Fruit fly (Drosophila melanogaster) whole organism: Measurements from ENCODE around the gene CG15283.
A peak's percentile ranks its signal among the peaks of the same experiment; 100 is the strongest.

ENCODE experiments used
- CG8478 ChIP-seq: fragments of >200 bp; optimal IDR thresholded peaks from 2 replicates; lab custom pipeline; 2018; ENCODE audit warnings: inconsistent platforms
- Dll ChIP-seq: fragments of >200 bp; optimal IDR thresholded peaks from 2 replicates; lab custom pipeline; 2017
- EcR ChIP-seq, 2 experiments: fragments of >200 bp; optimal IDR thresholded peaks; 2 replicates each; lab custom pipeline; 2017; ENCODE audit warnings: missing biosample characterization in 2 of 2, missing genetic modification characterization in 2 of 2, missing genetic modification reagents in 2 of 2
- pan ChIP-seq: fragments of >200 bp; optimal IDR thresholded peaks from 2 replicates; lab custom pipeline; 2017
- psq ChIP-seq: fragments of >200 bp; optimal IDR thresholded peaks from 2 replicates; lab custom pipeline; 2017
- usp ChIP-seq: fragments of >200 bp; optimal IDR thresholded peaks from 2 replicates; lab custom pipeline; 2017; ENCODE audit warnings: missing biosample characterization, missing genetic modification characterization, mixed read lengths

Gene CG15283

DNA sequence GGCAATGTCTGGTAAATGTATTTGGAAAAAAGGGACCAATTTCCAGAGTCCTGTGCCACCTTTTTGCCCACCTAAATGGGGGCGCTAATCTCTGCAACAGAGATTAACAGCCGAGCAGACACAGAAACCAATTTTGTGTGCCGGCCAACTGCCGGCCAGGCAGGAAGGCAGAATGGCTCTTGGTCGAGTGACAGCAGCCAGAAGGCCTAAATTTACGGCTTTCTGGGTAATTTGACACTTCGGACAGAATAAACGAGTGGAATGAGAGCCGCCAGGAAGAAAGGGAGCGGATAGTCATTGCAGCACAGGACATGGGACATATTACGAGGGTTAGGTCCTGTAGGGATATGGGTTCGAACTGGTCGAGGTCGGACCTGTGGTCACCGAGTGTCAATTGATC, 19.3 kb downstream of the CG15283 start:
- TF ChIP-seq EcR (GFP tag; optimal IDR thresholded peaks at IDR 0.05; lab: Kevin White, UChicago) (no peak), Dll (no peak), pan (lab: Kevin White, UChicago) (no peak), psq (no peak), usp (no peak), CG8478 (no peak)

- TF ChIP-seq pan (lab: Kevin White, UChicago) (no peak), CG8478 (no peak), Dll (no peak), usp (no peak), EcR (GFP tag; optimal IDR thresholded peaks at IDR 0.05; lab: Kevin White, UChicago) (no peak), psq (no peak)
Observed at dm6 chr2L:14430138-14430815, 20.4 kb downstream of the CG15283 start.

DNA sequence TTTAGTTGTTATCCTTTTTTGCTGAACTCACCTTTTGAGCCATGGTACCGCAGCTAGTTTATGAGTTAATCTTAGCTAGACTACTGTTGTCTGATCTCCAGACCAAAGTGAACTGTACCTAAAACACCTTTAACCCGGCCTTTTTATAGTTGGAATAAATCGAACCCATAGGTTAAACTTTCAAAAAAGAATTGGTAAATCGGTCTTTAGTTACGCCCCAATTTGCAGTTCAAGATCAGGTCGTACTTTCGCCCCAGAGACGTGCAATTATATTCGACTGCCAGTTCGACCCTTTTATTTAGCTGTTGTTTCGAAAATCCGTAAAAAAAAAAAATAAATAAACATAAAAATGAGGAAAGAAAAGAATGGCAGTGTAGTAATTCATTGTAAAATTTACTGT, 25.6 kb downstream of the CG15283 start, which contains the start of gene Cpr35B:
Gene Cpr35B, minus strand, starts transcription at position 101 of the 400 bp plus-strand sequence.
- TF ChIP-seq EcR (GFP tag; optimal IDR thresholded peaks at IDR 0.05; lab: Kevin White, UChicago) (no peak), usp (no peak), CG8478 (no peak), pan (lab: Kevin White, UChicago) (no peak), psq (no peak), Dll (no peak)

DNA sequence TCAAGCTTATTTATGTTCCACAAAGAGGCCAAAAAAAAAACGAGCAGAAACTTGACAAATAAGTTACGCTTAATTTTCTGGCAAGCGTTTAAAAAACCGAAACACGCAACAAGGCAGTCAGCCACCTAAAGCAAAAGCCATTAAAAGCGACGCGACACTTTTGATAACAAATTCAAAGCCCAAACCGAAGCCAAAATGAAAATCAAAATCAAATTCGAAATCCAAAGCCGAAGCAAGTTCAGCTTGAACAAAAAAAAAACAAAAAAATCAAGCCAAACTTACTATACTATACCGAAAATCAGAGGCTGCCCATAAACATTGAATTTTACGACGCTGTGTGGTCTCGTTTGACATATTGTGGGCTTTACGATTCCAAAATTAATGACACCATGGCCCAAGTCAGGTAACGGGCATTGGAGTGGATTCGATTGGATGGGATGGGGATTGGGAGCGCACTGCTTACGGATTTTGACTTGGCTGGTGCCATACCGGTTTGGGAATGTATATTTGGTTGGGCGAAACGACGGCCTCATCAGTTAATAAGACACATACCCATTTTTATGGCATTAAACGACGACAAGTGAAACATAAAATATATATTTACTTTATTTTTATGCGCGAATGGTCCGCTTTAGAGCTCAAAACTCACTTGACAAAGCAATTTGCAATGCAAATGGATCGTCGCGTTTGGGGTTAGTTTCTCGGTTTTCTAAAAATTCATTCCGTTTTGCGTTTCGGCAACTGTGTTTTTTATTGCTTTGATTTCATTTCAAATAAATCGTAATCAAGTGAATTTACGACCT, 28.5 kb downstream of the CG15283 start:
- TF ChIP-seq CG8478 (no peak), Dll (no peak), EcR (GFP tag; optimal IDR thresholded peaks at IDR 0.05; lab: Kevin White, UChicago) (no peak), psq (no peak), usp (no peak), pan (lab: Kevin White, UChicago) (no peak)

dm6 chr2L:14417231-14417630, 33.5 kb downstream of the CG15283 start, which contains the start of gene Pburs:
Gene Pburs, minus strand, starts transcription at chr2L:14417331.
- no peak for TF ChIP-seq pan (lab: Kevin White, UChicago)
- no peak for TF ChIP-seq CG8478
- TF ChIP-seq psq: no peak
- no peak for TF ChIP-seq usp
- no peak for TF ChIP-seq Dll
- TF ChIP-seq EcR (GFP tag; optimal IDR thresholded peaks at IDR 0.05; lab: Kevin White, UChicago): no peak

dm6 chr2L:14414291-14414893, 36.3 kb downstream of the CG15283 start:
- TF ChIP-seq psq: no peak
- TF ChIP-seq Dll: no peak
- no peak for TF ChIP-seq pan (lab: Kevin White, UChicago)

DNA sequence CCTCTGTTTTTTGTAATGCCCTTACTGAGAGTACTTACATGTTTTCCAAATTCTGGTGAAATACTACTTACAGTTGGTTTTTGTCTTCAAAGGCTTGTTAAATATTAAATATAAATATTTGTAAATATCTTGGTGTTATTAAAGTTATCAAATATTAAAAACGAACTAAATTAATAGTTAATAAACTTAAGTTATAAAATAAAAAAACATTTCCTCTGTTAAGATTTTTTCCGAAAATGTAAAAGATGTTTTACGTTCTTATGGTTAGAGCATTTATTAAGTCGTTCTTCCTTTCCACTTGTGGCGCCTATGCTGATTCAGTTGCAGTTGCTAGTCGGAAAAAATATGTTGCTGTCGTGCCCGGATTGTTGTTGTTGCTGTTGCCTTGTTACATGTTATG, 37.3 kb downstream of the CG15283 start:
- no peak for TF ChIP-seq Dll
- TF ChIP-seq pan (lab: Kevin White, UChicago): no peak
- TF ChIP-seq EcR (GFP tag; optimal IDR thresholded peaks at IDR 0.05; lab: Kevin White, UChicago): no peak
- TF ChIP-seq psq: no peak
- no peak for TF ChIP-seq CG8478
- TF ChIP-seq usp: no peak

dm6 chr2L:14411102-14411501, 39.6 kb downstream of the CG15283 start:
- no peak for TF ChIP-seq Dll
- TF ChIP-seq EcR (GFP tag; optimal IDR thresholded peaks at IDR 0.05; lab: Kevin White, UChicago): no peak
- TF ChIP-seq CG8478: no peak
- no peak for TF ChIP-seq pan (lab: Kevin White, UChicago)
- TF ChIP-seq usp: no peak
- no peak for TF ChIP-seq psq

- no peak for TF ChIP-seq CG8478
- no peak for TF ChIP-seq psq
- TF ChIP-seq Dll: peak; percentile 83
- TF ChIP-seq pan (lab: Kevin White, UChicago): no peak
- TF ChIP-seq EcR (GFP tag; optimal IDR thresholded peaks at IDR 0.05; lab: Kevin White, UChicago): no peak
- no peak for TF ChIP-seq usp
Observed at dm6 chr2L:14410331-14410730, 40.4 kb downstream of the CG15283 start.

DNA sequence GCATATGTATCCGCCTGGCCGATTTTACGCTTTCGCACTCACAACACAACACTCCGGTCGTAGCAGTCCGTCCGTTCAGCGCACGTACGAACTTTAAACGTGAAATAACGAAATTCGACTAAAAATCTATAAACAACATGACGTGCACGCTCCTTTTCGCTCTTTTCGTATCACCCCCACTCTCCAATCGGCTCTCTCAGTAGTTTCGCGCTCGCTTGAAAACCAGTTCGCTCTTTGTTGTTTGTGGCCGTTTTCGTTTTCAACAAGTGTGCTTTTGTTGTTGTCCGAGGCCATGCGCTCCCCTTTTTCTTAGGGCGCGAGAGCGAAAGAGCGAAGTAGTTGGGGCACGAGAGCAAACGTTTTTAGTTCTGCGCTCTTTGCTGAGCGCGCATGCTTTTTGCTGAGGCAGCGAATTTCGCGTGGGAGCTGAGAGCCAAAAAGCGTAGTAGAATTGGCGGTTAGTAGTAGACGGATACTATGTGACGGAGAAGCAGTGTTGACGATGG, 41.2 kb downstream of the CG15283 start, which contains the start of gene elB:
Gene elB, minus strand, starts transcription at position 122 of the 506 bp plus-strand sequence.
- peak; percentile 98 for TF ChIP-seq Dll
- no peak for TF ChIP-seq CG8478
- TF ChIP-seq EcR (GFP tag; optimal IDR thresholded peaks at IDR 0.05; lab: Kevin White, UChicago): no peak

- TF ChIP-seq psq: no peak
- no peak for TF ChIP-seq EcR (GFP tag; optimal IDR thresholded peaks at IDR 0.05; lab: Kevin White, UChicago)
- no peak for TF ChIP-seq pan (lab: Kevin White, UChicago)
- TF ChIP-seq Dll: no peak
- TF ChIP-seq CG8478: no peak
- TF ChIP-seq usp: no peak
Observed at dm6 chr2L:14408383-14409004, 42.2 kb downstream of the CG15283 start.

DNA sequence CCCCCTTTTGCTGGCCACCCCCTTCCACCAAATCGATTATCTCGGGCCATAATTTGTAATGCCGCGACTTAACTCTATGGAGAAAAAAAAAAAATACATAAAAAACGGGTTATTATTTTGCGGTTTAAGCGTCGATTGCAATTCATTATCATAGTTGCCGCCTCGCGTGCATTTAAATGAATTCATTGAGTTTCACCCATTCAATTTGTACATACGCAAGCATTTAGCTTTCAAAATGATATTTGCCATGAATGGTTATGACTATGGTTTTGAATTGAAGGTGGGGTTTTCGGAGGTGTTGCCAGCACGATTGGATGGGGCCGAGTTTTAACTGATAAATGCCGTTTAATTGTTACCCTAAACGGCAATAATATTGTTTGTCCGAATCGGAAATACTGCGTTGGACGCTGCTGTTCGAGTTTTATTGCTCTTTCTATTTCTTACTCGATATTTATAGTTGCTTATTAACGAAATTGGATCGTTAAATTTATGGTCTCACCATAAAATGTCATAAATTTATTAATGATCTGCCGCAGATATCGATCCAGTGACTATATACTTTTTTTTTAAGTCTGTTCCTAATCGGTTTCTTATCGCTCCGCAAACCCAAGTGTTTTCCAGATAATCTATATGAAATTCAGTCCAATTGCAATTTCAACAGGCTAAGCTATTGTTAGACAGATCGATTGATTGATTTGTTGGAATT, 45.8 kb downstream of the CG15283 start:
- no peak for TF ChIP-seq pan (lab: Kevin White, UChicago)
- TF ChIP-seq Dll: no peak
- no peak for TF ChIP-seq CG8478
- no peak for TF ChIP-seq psq
- TF ChIP-seq EcR (GFP tag; optimal IDR thresholded peaks at IDR 0.05; lab: Kevin White, UChicago): no peak
- TF ChIP-seq usp: no peak
